Worm (Caenorhabditis elegans) whole organism, L4 larva: Measurements from ENCODE around the gene R09E10.8.
"Not testable (repeated sequence)": the region's sequence is repeated elsewhere in the genome, so short reads cannot be mapped to it uniquely, and the experiment has no call there.

Source experiments
- F10B5.3 ChIP-seq: sonication (generic microtip); optimal IDR thresholded peaks from 2 replicates; lab custom pipeline; 2016; ENCODE audit warnings: mild to moderate bottlenecking, missing genetic modification characterization, missing compliant biosample characterization
- F26F4.8 ChIP-seq: fragments of 200-800 bp; sonication (Bioruptor generic); conservative IDR thresholded peaks from 2 replicates; pipeline ENCODE4 v1.3.6; 2022; ENCODE audit warnings: missing genetic modification characterization, missing compliant biosample characterization
- T20F7.1 ChIP-seq: fragments of 200-800 bp; sonication (Bioruptor generic); optimal IDR thresholded peaks from 2 replicates; lab custom pipeline; 2018; ENCODE audit warnings: mild to moderate bottlenecking, missing genetic modification characterization, missing compliant biosample characterization
- T26A8.4 ChIP-seq: fragments of 200-800 bp; sonication (Bioruptor generic); IDR thresholded peaks from 2 replicates; pipeline ENCODE4 v1.3.6; 2022; ENCODE audit warnings: missing genetic modification characterization, missing compliant biosample characterization
- Y105C5A.15 ChIP-seq: fragments of 200-800 bp; sonication (Bioruptor generic); IDR thresholded peaks from 2 replicates; pipeline ENCODE4 v1.3.6; 2022; ENCODE audit warnings: missing genetic modification characterization, missing compliant biosample characterization
- Y48G9A.11 ChIP-seq: fragments of 200-800 bp; sonication (Bioruptor generic); IDR thresholded peaks from 2 replicates; pipeline ENCODE4 v1.3.6; 2022; ENCODE audit warnings: missing genetic modification reagents, missing genetic modification characterization, missing compliant biosample characterization
- Y75B8A.6 ChIP-seq: fragments of 200-800 bp; sonication (Bioruptor generic); IDR thresholded peaks from 2 replicates; pipeline ENCODE4 v1.3.6; 2022; ENCODE audit warnings: missing genetic modification reagents, missing genetic modification characterization, missing compliant biosample characterization
- aly-2 ChIP-seq: sonication (generic microtip); optimal IDR thresholded peaks from 2 replicates; lab custom pipeline; 2018; ENCODE audit warnings: missing biosample characterization, missing genetic modification characterization
- ama-1 ChIP-seq: fragments of 150-350 bp; optimal IDR thresholded peaks from 2 replicates; lab custom pipeline; 2014; ENCODE audit warnings: inconsistent platforms, mixed read lengths
- ceh-20 ChIP-seq: fragments of 200-800 bp; sonication (Bioruptor generic); IDR thresholded peaks from 2 replicates; pipeline ENCODE4 v1.3.6; 2022; ENCODE audit warnings: missing genetic modification reagents, missing genetic modification characterization, missing compliant biosample characterization
- ceh-28 ChIP-seq: fragments of 150-350 bp; optimal IDR thresholded peaks from 2 replicates; lab custom pipeline; 2014; ENCODE audit warnings: missing biosample characterization, missing genetic modification reagents, missing genetic modification characterization
- ceh-32 ChIP-seq: sonication (generic microtip); optimal IDR thresholded peaks from 2 replicates; lab custom pipeline; 2016; ENCODE audit warnings: mild to moderate bottlenecking, missing genetic modification characterization, missing compliant biosample characterization; ENCODE audit not compliant: poor library complexity
- ceh-44 ChIP-seq: fragments of 200-800 bp; sonication (Bioruptor generic); IDR thresholded peaks from 2 replicates; pipeline ENCODE4 v1.3.6; 2022; ENCODE audit warnings: missing genetic modification reagents, missing genetic modification characterization, missing compliant biosample characterization
- ceh-62 ChIP-seq: sonication (generic microtip); optimal IDR thresholded peaks from 2 replicates; lab custom pipeline; 2017; ENCODE audit warnings: missing biosample characterization, missing genetic modification characterization
- daf-8 ChIP-seq: fragments of 200-800 bp; sonication (Bioruptor generic); IDR thresholded peaks from 2 replicates; pipeline ENCODE4 v1.3.6; 2022; ENCODE audit warnings: missing genetic modification characterization, missing compliant biosample characterization
- dmd-8 ChIP-seq: fragments of 200-800 bp; sonication (Bioruptor generic); IDR thresholded peaks from 2 replicates; pipeline ENCODE4 v1.3.6; 2022; ENCODE audit warnings: missing genetic modification characterization, missing compliant biosample characterization
- dmd-9 ChIP-seq: fragments of 200-800 bp; sonication (Bioruptor generic); IDR thresholded peaks from 2 replicates; pipeline ENCODE4 v1.3.6; 2022; ENCODE audit warnings: missing genetic modification reagents, missing genetic modification characterization, missing compliant biosample characterization
- duxl-1 ChIP-seq: sonication (generic microtip); optimal IDR thresholded peaks from 2 replicates; lab custom pipeline; 2016; ENCODE audit warnings: mild to moderate bottlenecking, missing genetic modification characterization, moderate library complexity, missing compliant biosample characterization; ENCODE audit not compliant: poor library complexity
- fos-1 ChIP-seq: fragments of 150-350 bp; optimal IDR thresholded peaks from 2 replicates; lab custom pipeline; 2014; ENCODE audit warnings: missing biosample characterization, missing genetic modification characterization
- hif-1 ChIP-seq, 2 experiments: sonication (generic microtip); optimal IDR thresholded peaks; 2 replicates each; lab custom pipeline; 2016 to 2017; ENCODE audit warnings: missing compliant biosample characterization in 2 of 2, missing genetic modification characterization in 2 of 2, missing genetic modification reagents in 2 of 2, missing genotype in 2 of 2, mild to moderate bottlenecking in 1 of 2
- hlh-30 ChIP-seq: sonication (generic microtip); optimal IDR thresholded peaks from 2 replicates; lab custom pipeline; 2017; ENCODE audit warnings: antibody characterized with exemption, mild to moderate bottlenecking, missing genetic modification characterization, missing compliant biosample characterization; ENCODE audit not compliant: insufficient read depth
- hmg-1.1 ChIP-seq: fragments of 200-800 bp; sonication (Bioruptor generic); IDR thresholded peaks from 2 replicates; pipeline ENCODE4 v1.3.6; 2022; ENCODE audit warnings: missing genetic modification reagents, missing genetic modification characterization, missing compliant biosample characterization
- lim-7 ChIP-seq: fragments of 200-800 bp; sonication (Bioruptor generic); IDR thresholded peaks from 2 replicates; pipeline ENCODE4 v1.3.6; 2022; ENCODE audit warnings: missing genetic modification characterization, missing compliant biosample characterization
- lin-1 ChIP-seq: fragments of 200-800 bp; sonication (Bioruptor generic); IDR thresholded peaks from 2 replicates; pipeline ENCODE4 v1.3.6; 2022; ENCODE audit warnings: missing genetic modification reagents, missing genetic modification characterization, missing compliant biosample characterization
- lin-15B ChIP-seq: fragments of 150-350 bp; sonication (generic microtip); optimal IDR thresholded peaks from 3 replicates; lab custom pipeline; 2014; ENCODE audit warnings: missing biosample characterization, missing genetic modification characterization
- lin-38 ChIP-seq: fragments of 200-800 bp; sonication (Bioruptor generic); IDR thresholded peaks from 2 replicates; pipeline ENCODE4 v1.3.6; 2022; ENCODE audit warnings: missing genetic modification reagents, missing genetic modification characterization, missing compliant biosample characterization
- lir-3 ChIP-seq: sonication (generic microtip); optimal IDR thresholded peaks from 2 replicates; lab custom pipeline; 2016; ENCODE audit warnings: mild to moderate bottlenecking, missing genetic modification characterization, missing compliant biosample characterization
- mdt-29 ChIP-seq: fragments of 200-800 bp; sonication (Bioruptor generic); IDR thresholded peaks from 2 replicates; pipeline ENCODE4 v1.3.6; 2022; ENCODE audit warnings: missing genetic modification reagents, missing genetic modification characterization, missing compliant biosample characterization
- mes-2 ChIP-seq: sonication (generic microtip); optimal IDR thresholded peaks from 2 replicates; lab custom pipeline; 2016; ENCODE audit warnings: missing genotype, mild to moderate bottlenecking, missing genetic modification characterization, missing compliant biosample characterization; ENCODE audit not compliant: poor library complexity, severe bottlenecking
- nhr-102 ChIP-seq: sonication (generic microtip); optimal IDR thresholded peaks from 2 replicates; lab custom pipeline; 2016; ENCODE audit warnings: mild to moderate bottlenecking, missing genetic modification characterization, moderate library complexity, missing compliant biosample characterization
- nhr-25 ChIP-seq: sonication (generic microtip); optimal IDR thresholded peaks from 2 replicates; lab custom pipeline; 2017; ENCODE audit warnings: missing genetic modification characterization, mild to moderate bottlenecking, missing compliant biosample characterization, antibody characterized with exemption, moderate library complexity, borderline replicate concordance; ENCODE audit not compliant: insufficient read depth
- nhr-28 ChIP-seq: fragments of 150-350 bp; optimal IDR thresholded peaks from 2 replicates; lab custom pipeline; 2014; ENCODE audit warnings: missing biosample characterization, missing genetic modification characterization
- nhr-41 ChIP-seq: fragments of 200-800 bp; sonication (Bioruptor generic); IDR thresholded peaks from 2 replicates; pipeline ENCODE4 v1.3.6; 2022; ENCODE audit warnings: missing genetic modification reagents, missing genetic modification characterization, missing compliant biosample characterization
- nhr-42 ChIP-seq: fragments of 200-800 bp; sonication (Bioruptor generic); IDR thresholded peaks from 2 replicates; pipeline ENCODE4 v1.3.6; 2022; ENCODE audit warnings: missing genetic modification characterization, missing compliant biosample characterization
- nhr-6 ChIP-seq: fragments of 150-350 bp; optimal IDR thresholded peaks from 2 replicates; lab custom pipeline; 2014; ENCODE audit warnings: missing biosample characterization, missing genetic modification characterization
- nhr-76 ChIP-seq: fragments of 150-350 bp; optimal IDR thresholded peaks from 2 replicates; lab custom pipeline; 2014; ENCODE audit warnings: missing biosample characterization, missing genetic modification characterization
- pqm-1 ChIP-seq: sonication (generic microtip); optimal IDR thresholded peaks from 2 replicates; lab custom pipeline; 2017; ENCODE audit warnings: missing biosample characterization, missing genetic modification characterization
- saeg-2 ChIP-seq: fragments of 200-800 bp; sonication (Bioruptor generic); IDR thresholded peaks from 2 replicates; pipeline ENCODE4 v1.3.6; 2022; ENCODE audit warnings: missing genetic modification reagents, missing genetic modification characterization, missing compliant biosample characterization
- sdz-12 ChIP-seq: fragments of 200-800 bp; sonication (Bioruptor generic); optimal IDR thresholded peaks from 2 replicates; lab custom pipeline; 2018; ENCODE audit warnings: mild to moderate bottlenecking, missing genetic modification characterization, missing compliant biosample characterization
- skn-1 ChIP-seq: fragments of 150-350 bp; optimal IDR thresholded peaks from 2 replicates; lab custom pipeline; 2014; ENCODE audit warnings: missing biosample characterization, missing genetic modification characterization
- snpc-4 ChIP-seq: fragments of 150-350 bp; optimal IDR thresholded peaks from 2 replicates; lab custom pipeline; 2014; ENCODE audit warnings: missing biosample characterization, missing genetic modification characterization
- tag-97 ChIP-seq: fragments of 200-800 bp; sonication (Bioruptor generic); IDR thresholded peaks from 2 replicates; pipeline ENCODE4 v1.3.6; 2022; ENCODE audit warnings: missing genetic modification characterization, missing compliant biosample characterization
- unc-130 ChIP-seq: sonication (generic microtip); optimal IDR thresholded peaks from 2 replicates; lab custom pipeline; 2016; ENCODE audit warnings: missing genetic modification reagents, missing genetic modification characterization, missing compliant biosample characterization
- unc-62 ChIP-seq, 3 experiments: fragments of 150-350 bp in 1 of 3; sonication (generic microtip); optimal IDR thresholded peaks in 2 of 3; peaks in 1 of 3; 1 replicate in 1 of 3; 2 replicates in 2 of 3; lab custom pipeline; 2014 to 2017; ENCODE audit warnings: missing biosample characterization in 3 of 3, missing genetic modification characterization in 3 of 3, missing genetic modification reagents in 3 of 3, missing genotype in 1 of 3
- zip-2 ChIP-seq: fragments of 150-350 bp; optimal IDR thresholded peaks from 2 replicates; lab custom pipeline; 2014; ENCODE audit warnings: missing biosample characterization, missing genetic modification characterization

The R09E10.8 gene

DNA sequence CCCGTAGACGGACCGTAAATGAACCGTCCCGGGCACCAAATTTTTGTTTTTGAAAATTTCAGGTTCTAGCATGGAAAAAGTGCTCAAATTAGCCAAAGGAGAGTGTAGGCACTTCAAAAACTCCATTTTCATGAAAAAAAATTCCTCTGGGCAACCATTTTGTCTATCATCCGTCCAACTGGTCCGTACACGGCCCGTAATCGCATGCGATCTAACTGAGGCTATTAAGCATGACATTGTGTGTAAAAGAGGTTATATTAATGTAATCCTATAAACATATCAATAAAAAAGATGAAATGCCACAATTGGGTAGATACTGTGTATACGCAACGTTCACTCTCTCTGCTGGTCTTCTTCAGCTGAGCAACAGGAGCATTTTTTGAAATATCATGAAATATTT, 12.4 kb upstream of the R09E10.8 start, which contains the start of gene R09E10.1:
TSS of gene R09E10.1 (minus strand) at position 101 of the 400 bp plus-strand sequence.
- TF ChIP-seq dmd-9 (GFP tag; lab: Robert Waterston, UW); lim-7; ceh-20 (GFP tag; lab: Robert Waterston, UW): not testable (repeated sequence)

DNA sequence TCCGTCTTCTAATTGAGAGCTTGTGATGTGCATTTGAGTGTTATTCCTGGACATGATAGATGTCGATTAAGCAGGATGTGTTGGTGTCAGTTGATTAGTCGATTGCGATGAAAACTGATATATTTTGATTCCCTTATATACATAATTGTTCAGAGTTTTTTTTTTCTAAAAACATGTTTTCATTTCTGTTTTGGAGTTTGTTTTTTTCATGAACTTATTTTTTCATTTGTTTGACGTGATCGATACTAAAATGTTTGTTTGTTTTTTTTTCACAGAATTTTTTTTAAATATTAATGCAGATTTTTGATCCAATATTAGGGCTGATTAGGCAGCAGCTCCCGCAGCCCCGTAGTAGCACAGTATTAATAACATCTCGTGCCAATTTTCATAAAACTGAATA, 8.0 kb upstream of the R09E10.8 start, which contains the start of gene R09E10.2:
TSS of gene R09E10.2 (minus strand) at position 101 of the 400 bp plus-strand sequence.
- TF ChIP-seq mes-2 (tag; lab: Kevin White, UChicago) = no peak
- peak in 1 of 2 experiments; percentile 38 for TF ChIP-seq unc-62 (GFP tag; optimal IDR thresholded peaks at IDR 0.05 in 1 of 2; lab: Kevin White, UChicago)
- no peak for TF ChIP-seq unc-62 (tag; optimal IDR thresholded peaks at IDR 0.05; lab: Kevin White, UChicago)

DNA sequence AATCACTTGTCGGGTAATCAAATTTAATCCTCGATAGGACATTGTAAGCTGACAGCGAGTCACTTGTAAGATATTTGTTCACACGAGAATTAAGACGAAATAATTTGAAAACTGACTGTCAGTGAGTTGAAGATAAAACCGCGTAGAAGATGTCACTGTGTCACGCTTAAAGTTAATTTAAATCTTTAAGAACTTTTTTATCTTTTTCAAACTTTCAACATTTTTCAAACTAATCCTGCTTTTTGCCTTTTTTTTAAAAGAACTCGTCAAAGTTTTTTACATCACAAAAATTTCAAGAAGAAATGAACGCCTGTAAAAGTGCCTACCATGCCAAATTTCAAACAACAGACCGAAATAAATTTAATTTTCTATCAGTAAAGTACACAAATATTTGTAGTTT, 3.3 kb upstream of the R09E10.8 start, which contains the start of gene acs-18:
TSS of gene acs-18 (minus strand) at position 101 of the 400 bp plus-strand sequence.
- TF ChIP-seq zip-2 = no peak
- TF ChIP-seq duxl-1 = no peak
- no peak for TF ChIP-seq skn-1 (tag; lab: Kevin White, UChicago)

DNA sequence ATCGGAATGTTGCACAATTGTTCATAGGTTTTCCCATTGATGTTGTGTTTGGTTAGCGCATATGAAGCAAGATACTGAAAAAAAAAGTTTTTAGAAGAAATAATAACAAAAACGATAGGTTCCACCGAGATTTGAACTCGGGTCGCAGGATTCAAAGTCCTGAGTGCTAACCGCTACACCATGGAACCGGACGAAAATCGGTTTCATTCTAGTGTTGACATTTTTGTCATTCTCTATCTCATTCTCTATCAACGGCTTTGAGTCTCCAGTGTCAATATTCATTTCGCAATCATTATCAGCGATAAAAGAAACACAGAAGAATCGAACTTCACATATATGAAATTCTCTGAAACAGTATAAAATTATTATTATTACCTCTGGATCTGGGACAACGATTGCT, 886 bp upstream of the R09E10.8 start:
- TF ChIP-seq aly-2 (no peak), mes-2 (tag; lab: Kevin White, UChicago) (no peak), ceh-32 (tag; lab: Kevin White, UChicago) (no peak), F26F4.8 (GFP tag; lab: Robert Waterston, UW) (0 out of 2 replicates have a peak, but pooled peaks have one; percentile 52), lin-38 (GFP tag; lab: Robert Waterston, UW) (no peak), fos-1 (tag; lab: Kevin White, UChicago) (no peak), Y105C5A.15 (GFP tag; lab: Robert Waterston, UW) (no peak), snpc-4 (tag; lab: Kevin White, UChicago) (no peak), saeg-2 (GFP tag; lab: Robert Waterston, UW) (no peak), pqm-1 (tag; lab: Kevin White, UChicago) (no peak), T26A8.4 (GFP tag; lab: Robert Waterston, UW) (peak; percentile 24; the same call in 1 of the 2 replicates), unc-130 (GFP tag; lab: Kevin White, UChicago) (no peak), lin-15B (tag; lab: Kevin White, UChicago) (no peak), Y75B8A.6 (GFP tag; lab: Robert Waterston, UW) (no peak), lim-7 (peak; percentile 75), T20F7.1 (GFP tag; lab: Kevin White, UChicago) (no peak), Y48G9A.11 (GFP tag; lab: Robert Waterston, UW) (no peak), hmg-1.1 (GFP tag; lab: Robert Waterston, UW) (no peak), nhr-41 (GFP tag; lab: Robert Waterston, UW) (0 out of 2 replicates have a peak, but pooled peaks have one; percentile 15), ama-1 (lab: Kevin White, UChicago) (no peak), nhr-25 (tag; lab: Kevin White, UChicago) (no peak), nhr-28 (no peak), lir-3 (tag; lab: Kevin White, UChicago) (no peak), nhr-42 (GFP tag; lab: Robert Waterston, UW) (no peak), dmd-8 (GFP tag; lab: Robert Waterston, UW) (no peak), ceh-62 (tag; lab: Kevin White, UChicago) (no peak), ceh-28 (tag; lab: Kevin White, UChicago) (no peak), hif-1 (tag; optimal IDR thresholded peaks at IDR 0.05; lab: Kevin White, UChicago) (no peak), nhr-76 (tag; lab: Kevin White, UChicago) (no peak), tag-97 (no peak), daf-8 (GFP tag; lab: Robert Waterston, UW) (no peak), nhr-102 (tag; lab: Kevin White, UChicago) (no peak), nhr-6 (tag; lab: Kevin White, UChicago) (no peak), sdz-12 (GFP tag; lab: Kevin White, UChicago) (no peak), F10B5.3 (tag; lab: Kevin White, UChicago) (no peak), ceh-44 (GFP tag; lab: Robert Waterston, UW) (peak; percentile 39; the same call in 1 of the 2 replicates), lin-1 (no peak), hlh-30 (tag; lab: Kevin White, UChicago) (no peak), mdt-29 (GFP tag; lab: Robert Waterston, UW) (no peak)
